Fruit fly (Drosophila melanogaster) whole organism, prepupa: ENCODE measurements around the gene Hyls1.

Source experiments
- Blimp-1 ChIP-seq: fragments of 200-800 bp; sonication (Bioruptor generic); optimal IDR thresholded peaks from 3 replicates; lab custom pipeline; 2017; ENCODE audit warnings: missing biosample characterization, missing genetic modification characterization, mild to moderate bottlenecking, moderate library complexity, missing genetic modification reagents
- CG11902 ChIP-seq: fragments of 200-800 bp; sonication (Bioruptor generic); optimal IDR thresholded peaks from 3 replicates; lab custom pipeline; 2016; ENCODE audit warnings: missing biosample characterization, missing genetic modification characterization
- CG15336 ChIP-seq: fragments of 200-800 bp; sonication (Bioruptor generic); IDR thresholded peaks from 2 replicates; pipeline ENCODE4 v1.3.6; 2022; ENCODE audit warnings: missing biosample characterization, missing genetic modification characterization
- CG1621 ChIP-seq: fragments of 200-800 bp; sonication (Bioruptor generic); optimal IDR thresholded peaks from 3 replicates; lab custom pipeline; 2018; ENCODE audit warnings: missing biosample characterization, mild to moderate bottlenecking, missing genetic modification characterization
- CG16779 ChIP-seq: fragments of 200-800 bp; sonication (Bioruptor generic); optimal IDR thresholded peaks from 3 replicates; lab custom pipeline; 2017; ENCODE audit warnings: missing biosample characterization, mild to moderate bottlenecking, missing genetic modification characterization
- CG3032 ChIP-seq: fragments of 200-800 bp; optimal IDR thresholded peaks from 2 replicates; lab custom pipeline; 2019; ENCODE audit warnings: missing biosample characterization, mild to moderate bottlenecking, missing genetic modification characterization, moderate library complexity
- CG32006 ChIP-seq: fragments of 200-800 bp; sonication (Bioruptor generic); optimal IDR thresholded peaks from 3 replicates; lab custom pipeline; 2017; ENCODE audit warnings: missing biosample characterization, mild to moderate bottlenecking, missing genetic modification characterization
- CG4318 ChIP-seq: fragments of 200-800 bp; sonication (Bioruptor generic); optimal IDR thresholded peaks from 3 replicates; lab custom pipeline; 2017; ENCODE audit warnings: missing biosample characterization, mild to moderate bottlenecking, missing genetic modification characterization
- CG6276 ChIP-seq: fragments of 200-800 bp; sonication (Bioruptor generic); optimal IDR thresholded peaks from 2 replicates; lab custom pipeline; 2017; ENCODE audit warnings: missing biosample characterization, mild to moderate bottlenecking, missing genetic modification characterization
- CG6792 ChIP-seq: fragments of 200-800 bp; sonication (Bioruptor generic); optimal IDR thresholded peaks from 3 replicates; lab custom pipeline; 2016; ENCODE audit warnings: missing biosample characterization, missing genetic modification characterization
- CG6808 ChIP-seq: fragments of 200-800 bp; sonication (Bioruptor generic); optimal IDR thresholded peaks from 3 replicates; lab custom pipeline; 2017; ENCODE audit warnings: missing biosample characterization, missing genetic modification characterization, mild to moderate bottlenecking, moderate library complexity, missing genetic modification reagents
- CG6854 ChIP-seq: fragments of 200-800 bp; sonication (Bioruptor generic); optimal IDR thresholded peaks from 2 replicates; lab custom pipeline; 2017; ENCODE audit warnings: missing biosample characterization, mild to moderate bottlenecking, missing genetic modification characterization
- CG7368 ChIP-seq: fragments of 200-800 bp; sonication (Bioruptor generic); optimal IDR thresholded peaks from 3 replicates; lab custom pipeline; 2016; ENCODE audit warnings: missing biosample characterization, missing genetic modification characterization
- CG8119 ChIP-seq: fragments of 200-800 bp; sonication (Bioruptor generic); IDR thresholded peaks from 3 replicates; pipeline ENCODE4 v1.3.6; 2022; ENCODE audit warnings: missing biosample characterization, missing genetic modification characterization
- CG8632 ChIP-seq: fragments of 200-800 bp; sonication (Bioruptor generic); optimal IDR thresholded peaks from 3 replicates; lab custom pipeline; 2016; ENCODE audit warnings: missing biosample characterization, missing genetic modification characterization
- CG9139 ChIP-seq: fragments of 200-800 bp; sonication (Bioruptor generic); optimal IDR thresholded peaks from 3 replicates; lab custom pipeline; 2017; ENCODE audit warnings: missing biosample characterization, mild to moderate bottlenecking, missing genetic modification characterization
- Eip93F ChIP-seq: fragments of 200-800 bp; sonication (Bioruptor generic); optimal IDR thresholded peaks from 2 replicates; lab custom pipeline; 2016; ENCODE audit warnings: missing biosample characterization, mild to moderate bottlenecking, missing genetic modification characterization
- Ets21C ChIP-seq: fragments of 200-800 bp; sonication (Bioruptor generic); optimal IDR thresholded peaks from 3 replicates; lab custom pipeline; 2016; ENCODE audit warnings: missing biosample characterization, missing genetic modification characterization
- Ets96B ChIP-seq: fragments of 200-800 bp; optimal IDR thresholded peaks from 2 replicates; lab custom pipeline; 2019; ENCODE audit warnings: missing biosample characterization, mild to moderate bottlenecking, missing genetic modification characterization, moderate library complexity
- Gug ChIP-seq: fragments of 200-800 bp; sonication (Bioruptor generic); IDR thresholded peaks from 2 replicates; pipeline ENCODE4 v1.3.6; 2022; ENCODE audit warnings: missing biosample characterization, missing genetic modification characterization
- Hr38 ChIP-seq: sonication (Bioruptor generic); optimal IDR thresholded peaks from 2 replicates; lab custom pipeline; 2016; ENCODE audit warnings: missing biosample characterization, missing genetic modification characterization
- Hr39 ChIP-seq: fragments of 200-800 bp; sonication (Bioruptor generic); optimal IDR thresholded peaks from 2 replicates; lab custom pipeline; 2016; ENCODE audit warnings: missing biosample characterization, missing genetic modification characterization
- Hr4 ChIP-seq: fragments of 200-800 bp; sonication (Bioruptor generic); optimal IDR thresholded peaks from 3 replicates; lab custom pipeline; 2016; ENCODE audit warnings: missing biosample characterization, missing genetic modification characterization
- Lpt ChIP-seq: fragments of 200-800 bp; sonication (Bioruptor generic); optimal IDR thresholded peaks from 3 replicates; lab custom pipeline; 2016; ENCODE audit warnings: missing biosample characterization, missing genetic modification characterization
- Met ChIP-seq: fragments of 200-800 bp; sonication (Bioruptor generic); optimal IDR thresholded peaks from 3 replicates; lab custom pipeline; 2016; ENCODE audit warnings: missing biosample characterization, missing genetic modification characterization
- Smox ChIP-seq: fragments of 200-800 bp; sonication (Bioruptor generic); optimal IDR thresholded peaks from 3 replicates; lab custom pipeline; 2016; ENCODE audit warnings: missing biosample characterization, missing genetic modification characterization
- Sox14 ChIP-seq: fragments of 200-800 bp; sonication (Bioruptor generic); optimal IDR thresholded peaks from 3 replicates; lab custom pipeline; 2016; ENCODE audit warnings: missing biosample characterization, missing genetic modification characterization
- acj6 ChIP-seq: fragments of 200-800 bp; sonication (Bioruptor generic); optimal IDR thresholded peaks from 3 replicates; lab custom pipeline; 2016; ENCODE audit warnings: missing biosample characterization, missing genetic modification characterization
- cyc ChIP-seq: fragments of 200-800 bp; sonication (Bioruptor generic); optimal IDR thresholded peaks from 3 replicates; lab custom pipeline; 2016; ENCODE audit warnings: missing biosample characterization, missing genetic modification characterization
- dac ChIP-seq: fragments of 200-800 bp; sonication (Bioruptor generic); optimal IDR thresholded peaks from 2 replicates; lab custom pipeline; 2017; ENCODE audit warnings: missing biosample characterization, mild to moderate bottlenecking, missing genetic modification characterization
- eg ChIP-seq: fragments of 200-800 bp; sonication (Bioruptor generic); IDR thresholded peaks from 3 replicates; pipeline ENCODE4 v1.3.6; 2022; ENCODE audit warnings: missing biosample characterization, missing genetic modification characterization
- esn ChIP-seq: fragments of 200-800 bp; sonication (Bioruptor generic); optimal IDR thresholded peaks from 2 replicates; lab custom pipeline; 2016; ENCODE audit warnings: missing biosample characterization, mild to moderate bottlenecking, missing genetic modification characterization, moderate library complexity
- lz ChIP-seq: fragments of 200-800 bp; sonication (Bioruptor generic); optimal IDR thresholded peaks from 3 replicates; lab custom pipeline; 2016; ENCODE audit warnings: missing biosample characterization, missing genetic modification characterization
- pdm3 ChIP-seq: fragments of 200-800 bp; sonication (Bioruptor generic); optimal IDR thresholded peaks from 3 replicates; lab custom pipeline; 2016; ENCODE audit warnings: missing biosample characterization, missing genetic modification characterization
- salr ChIP-seq, 2 experiments: fragments of 200-800 bp; sonication (Bioruptor generic); optimal IDR thresholded peaks; 3 replicates each; lab custom pipeline; 2016 to 2018; ENCODE audit warnings: missing biosample characterization in 2 of 2, missing genetic modification characterization in 2 of 2, mild to moderate bottlenecking in 1 of 2
- vri ChIP-seq: fragments of 200-800 bp; sonication (Bioruptor generic); optimal IDR thresholded peaks from 3 replicates; lab custom pipeline; 2016; ENCODE audit warnings: missing biosample characterization, mild to moderate bottlenecking, missing genetic modification characterization

Hyls1 gene

dm6 chr2L:16299466-16300311, 52.7 kb downstream of the Hyls1 start, which contains the start of the genes heix and CG17328 (continued):
- TF ChIP-seq salr (GFP tag; optimal IDR thresholded peaks at IDR 0.05; lab: Kevin White, UChicago) (peak; percentile 63 to 72), Blimp-1 (GFP tag; lab: Kevin White, UChicago) (peak; percentile 28), CG6792 (GFP tag; lab: Kevin White, UChicago) (peak; percentile 56), Gug (GFP tag; lab: Robert Waterston, UW) (peak; percentile 51; the same call in 1 of the 2 replicates), Hr38 (GFP tag; lab: Kevin White, UChicago) (no peak), vri (GFP tag; lab: Kevin White, UChicago) (no peak), CG1621 (tag; lab: Kevin White, UChicago) (peak; percentile 66), CG6854 (GFP tag; lab: Kevin White, UChicago) (peak; percentile 61), lz (GFP tag; lab: Kevin White, UChicago) (peak; percentile 78)

- TF ChIP-seq salr (GFP tag; optimal IDR thresholded peaks at IDR 0.05; lab: Kevin White, UChicago) (no peak), CG8632 (GFP tag; lab: Kevin White, UChicago) (no peak), CG8119 (GFP tag; lab: Robert Waterston, UW) (no peak), dac (no peak), Hr39 (GFP tag; lab: Kevin White, UChicago) (no peak), acj6 (no peak), Ets21C (GFP tag; lab: Kevin White, UChicago) (no peak), CG6792 (GFP tag; lab: Kevin White, UChicago) (no peak), Smox (GFP tag; lab: Kevin White, UChicago) (no peak), CG9139 (GFP tag; lab: Kevin White, UChicago) (no peak), pdm3 (no peak), CG32006 (GFP tag; lab: Kevin White, UChicago) (no peak), Sox14 (no peak), CG4318 (no peak), Lpt (no peak), Hr4 (no peak), Hr38 (GFP tag; lab: Kevin White, UChicago) (no peak), CG6808 (GFP tag; lab: Kevin White, UChicago) (no peak), CG11902 (GFP tag; lab: Kevin White, UChicago) (no peak)
Observed at dm6 chr2L:16293703-16294233, 58.7 kb downstream of the Hyls1 start, which contains the start of gene Cyp303a1. Gene Cyp303a1, plus strand, starts transcription at chr2L:16294183.

DNA sequence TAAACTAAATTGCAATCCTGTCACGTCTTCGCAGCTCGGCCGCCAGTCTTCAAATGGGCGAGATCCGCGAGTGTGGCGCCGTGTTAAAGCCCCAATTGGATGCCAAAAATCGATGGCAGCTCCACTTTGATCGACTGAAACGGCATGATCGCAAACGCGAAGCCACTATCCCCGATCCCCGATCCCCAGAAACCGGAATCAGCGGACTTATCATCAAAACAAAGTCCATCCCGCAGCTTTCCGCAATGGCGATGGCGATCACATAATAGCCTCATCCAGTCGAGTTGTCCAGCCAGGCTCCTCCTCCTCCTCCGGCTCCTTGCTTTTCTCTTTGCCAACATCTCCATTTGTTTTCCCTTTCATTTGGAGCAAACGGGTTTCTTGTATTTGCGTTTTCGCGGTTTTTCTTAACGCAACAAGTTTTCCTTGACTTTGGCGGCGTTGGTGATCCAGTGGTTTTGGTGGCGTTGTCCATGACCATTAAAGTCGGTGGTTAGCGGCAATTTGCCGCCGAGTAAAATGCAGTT, 59.4 kb downstream of the Hyls1 start, which contains the start of gene CG13258:
CG13258 (minus strand) TSS at position 51 of the 527 bp plus-strand sequence.
- TF ChIP-seq eg (GFP tag; lab: Robert Waterston, UW): 0 out of 3 replicates have a peak, but pooled peaks have one; percentile 24
- no peak for TF ChIP-seq CG6808 (GFP tag; lab: Kevin White, UChicago)
- TF ChIP-seq CG15336 (GFP tag; lab: Robert Waterston, UW): peak; percentile 47; the same call in 1 of the 2 replicates
- no peak for TF ChIP-seq Smox (GFP tag; lab: Kevin White, UChicago)
- no peak for TF ChIP-seq esn (GFP tag; lab: Kevin White, UChicago)
- TF ChIP-seq Blimp-1 (GFP tag; lab: Kevin White, UChicago): peak; percentile 90
- TF ChIP-seq cyc (GFP tag; lab: Kevin White, UChicago): no peak
- no peak for TF ChIP-seq CG4318
- no peak for TF ChIP-seq CG3032
- TF ChIP-seq CG8119 (GFP tag; lab: Robert Waterston, UW): peak; percentile 35; the same call in 1 of the 3 replicates
- TF ChIP-seq dac: no peak
- TF ChIP-seq CG6276 (GFP tag; lab: Kevin White, UChicago): peak; percentile 27
- no peak for TF ChIP-seq Met (GFP tag; lab: Kevin White, UChicago)
- TF ChIP-seq acj6: no peak
- TF ChIP-seq Lpt: peak; percentile 31
- TF ChIP-seq CG7368: no peak
- no peak for TF ChIP-seq Ets96B (tag; lab: Kevin White, UChicago)
- no peak for TF ChIP-seq Eip93F (GFP tag; lab: Kevin White, UChicago)
- TF ChIP-seq CG16779 (tag; lab: Kevin White, UChicago): no peak
- TF ChIP-seq Hr38 (GFP tag; lab: Kevin White, UChicago): no peak
